Worm (Caenorhabditis elegans): ENCODE results near the gene ZK370.4.

- TF ChIP-seq skn-1 (tag; optimal IDR thresholded peaks at IDR 0.05) (no peak), nhr-237 (tag; optimal IDR thresholded peaks at IDR 0.05) (no peak), elt-1 (tag; optimal IDR thresholded peaks at IDR 0.05) (no peak), nfya-1 (tag; optimal IDR thresholded peaks at IDR 0.05; ENCODE audit: insufficient read depth) (no peak), ztf-11 (tag; optimal IDR thresholded peaks at IDR 0.05) (no peak), fkh-10 (GFP tag; optimal IDR thresholded peaks at IDR 0.05) (no peak), egl-27 (tag; optimal IDR thresholded peaks at IDR 0.05) (no peak)
These were observed 44.7 kb upstream of the ZK370.4 start, which contains the start of gene snap-29 for ce11 chrIII:8775953-8776352.

Data from whole organism, L3 larva.